Fruit fly (Drosophila melanogaster) whole organism, prepupa: ENCODE results near the gene CG1622.

Source experiments
- CG10631 ChIP-seq: fragments of 200-800 bp; sonication (Bioruptor generic); optimal IDR thresholded peaks from 2 replicates; lab custom pipeline; 2016; ENCODE audit warnings: missing biosample characterization, missing genetic modification characterization
- CG10669 ChIP-seq: fragments of 200-800 bp; sonication (Bioruptor generic); optimal IDR thresholded peaks from 3 replicates; lab custom pipeline; 2018; ENCODE audit warnings: missing biosample characterization, mild to moderate bottlenecking, missing genetic modification characterization, moderate library complexity
- CG11762 ChIP-seq: fragments of 200-800 bp; sonication (Bioruptor generic); optimal IDR thresholded peaks from 3 replicates; lab custom pipeline; 2016; ENCODE audit warnings: missing biosample characterization, missing genetic modification characterization; ENCODE audit not compliant: insufficient read depth
- CG11902 ChIP-seq: fragments of 200-800 bp; sonication (Bioruptor generic); optimal IDR thresholded peaks from 3 replicates; lab custom pipeline; 2016; ENCODE audit warnings: missing biosample characterization, missing genetic modification characterization
- CG16779 ChIP-seq: fragments of 200-800 bp; sonication (Bioruptor generic); optimal IDR thresholded peaks from 3 replicates; lab custom pipeline; 2017; ENCODE audit warnings: missing biosample characterization, mild to moderate bottlenecking, missing genetic modification characterization
- CG32006 ChIP-seq: fragments of 200-800 bp; sonication (Bioruptor generic); optimal IDR thresholded peaks from 3 replicates; lab custom pipeline; 2017; ENCODE audit warnings: missing biosample characterization, mild to moderate bottlenecking, missing genetic modification characterization
- CG3919 ChIP-seq: fragments of 200-800 bp; sonication (Bioruptor generic); optimal IDR thresholded peaks from 3 replicates; lab custom pipeline; 2016; ENCODE audit warnings: missing biosample characterization, missing genetic modification characterization
- CG4318 ChIP-seq: fragments of 200-800 bp; sonication (Bioruptor generic); optimal IDR thresholded peaks from 3 replicates; lab custom pipeline; 2017; ENCODE audit warnings: missing biosample characterization, mild to moderate bottlenecking, missing genetic modification characterization
- CG6276 ChIP-seq: fragments of 200-800 bp; sonication (Bioruptor generic); optimal IDR thresholded peaks from 2 replicates; lab custom pipeline; 2017; ENCODE audit warnings: missing biosample characterization, mild to moderate bottlenecking, missing genetic modification characterization
- CG6792 ChIP-seq: fragments of 200-800 bp; sonication (Bioruptor generic); optimal IDR thresholded peaks from 3 replicates; lab custom pipeline; 2016; ENCODE audit warnings: missing biosample characterization, missing genetic modification characterization
- CG6808 ChIP-seq: fragments of 200-800 bp; sonication (Bioruptor generic); optimal IDR thresholded peaks from 3 replicates; lab custom pipeline; 2017; ENCODE audit warnings: missing biosample characterization, missing genetic modification characterization, mild to moderate bottlenecking, moderate library complexity, missing genetic modification reagents
- CG6854 ChIP-seq: fragments of 200-800 bp; sonication (Bioruptor generic); optimal IDR thresholded peaks from 2 replicates; lab custom pipeline; 2017; ENCODE audit warnings: missing biosample characterization, mild to moderate bottlenecking, missing genetic modification characterization
- CG8119 ChIP-seq: fragments of 200-800 bp; sonication (Bioruptor generic); IDR thresholded peaks from 3 replicates; pipeline ENCODE4 v1.3.6; 2022; ENCODE audit warnings: missing biosample characterization, missing genetic modification characterization
- CG8632 ChIP-seq: fragments of 200-800 bp; sonication (Bioruptor generic); optimal IDR thresholded peaks from 3 replicates; lab custom pipeline; 2016; ENCODE audit warnings: missing biosample characterization, missing genetic modification characterization
- CG9139 ChIP-seq: fragments of 200-800 bp; sonication (Bioruptor generic); optimal IDR thresholded peaks from 3 replicates; lab custom pipeline; 2017; ENCODE audit warnings: missing biosample characterization, mild to moderate bottlenecking, missing genetic modification characterization
- Eip75B ChIP-seq: fragments of 200-800 bp; sonication (Bioruptor generic); optimal IDR thresholded peaks from 3 replicates; lab custom pipeline; 2016; ENCODE audit warnings: missing biosample characterization, missing genetic modification characterization
- Eip93F ChIP-seq: fragments of 200-800 bp; sonication (Bioruptor generic); optimal IDR thresholded peaks from 2 replicates; lab custom pipeline; 2016; ENCODE audit warnings: missing biosample characterization, mild to moderate bottlenecking, missing genetic modification characterization
- Ets21C ChIP-seq: fragments of 200-800 bp; sonication (Bioruptor generic); optimal IDR thresholded peaks from 3 replicates; lab custom pipeline; 2016; ENCODE audit warnings: missing biosample characterization, missing genetic modification characterization
- Ets96B ChIP-seq: fragments of 200-800 bp; optimal IDR thresholded peaks from 2 replicates; lab custom pipeline; 2019; ENCODE audit warnings: missing biosample characterization, mild to moderate bottlenecking, missing genetic modification characterization, moderate library complexity
- Gug ChIP-seq: fragments of 200-800 bp; sonication (Bioruptor generic); IDR thresholded peaks from 2 replicates; pipeline ENCODE4 v1.3.6; 2022; ENCODE audit warnings: missing biosample characterization, missing genetic modification characterization
- Hr38 ChIP-seq: sonication (Bioruptor generic); optimal IDR thresholded peaks from 2 replicates; lab custom pipeline; 2016; ENCODE audit warnings: missing biosample characterization, missing genetic modification characterization
- Hr39 ChIP-seq: fragments of 200-800 bp; sonication (Bioruptor generic); optimal IDR thresholded peaks from 2 replicates; lab custom pipeline; 2016; ENCODE audit warnings: missing biosample characterization, missing genetic modification characterization
- Hr4 ChIP-seq: fragments of 200-800 bp; sonication (Bioruptor generic); optimal IDR thresholded peaks from 3 replicates; lab custom pipeline; 2016; ENCODE audit warnings: missing biosample characterization, missing genetic modification characterization
- Lpt ChIP-seq: fragments of 200-800 bp; sonication (Bioruptor generic); optimal IDR thresholded peaks from 3 replicates; lab custom pipeline; 2016; ENCODE audit warnings: missing biosample characterization, missing genetic modification characterization
- Met ChIP-seq: fragments of 200-800 bp; sonication (Bioruptor generic); optimal IDR thresholded peaks from 3 replicates; lab custom pipeline; 2016; ENCODE audit warnings: missing biosample characterization, missing genetic modification characterization
- OdsH ChIP-seq: fragments of 200-800 bp; sonication (Bioruptor generic); optimal IDR thresholded peaks from 3 replicates; lab custom pipeline; 2016; ENCODE audit warnings: missing biosample characterization, missing genetic modification characterization
- Smox ChIP-seq: fragments of 200-800 bp; sonication (Bioruptor generic); optimal IDR thresholded peaks from 3 replicates; lab custom pipeline; 2016; ENCODE audit warnings: missing biosample characterization, missing genetic modification characterization
- Sox102F ChIP-seq: fragments of 200-800 bp; sonication (Bioruptor generic); optimal IDR thresholded peaks from 2 replicates; lab custom pipeline; 2016; ENCODE audit warnings: missing biosample characterization, mild to moderate bottlenecking, missing genetic modification characterization
- Sox14 ChIP-seq: fragments of 200-800 bp; sonication (Bioruptor generic); optimal IDR thresholded peaks from 3 replicates; lab custom pipeline; 2016; ENCODE audit warnings: missing biosample characterization, missing genetic modification characterization
- Sox15 ChIP-seq: fragments of 200-800 bp; sonication (Bioruptor generic); optimal IDR thresholded peaks from 3 replicates; lab custom pipeline; 2016; ENCODE audit warnings: missing biosample characterization, missing genetic modification characterization
- achi ChIP-seq: fragments of 200-800 bp; sonication (Bioruptor generic); optimal IDR thresholded peaks from 3 replicates; lab custom pipeline; 2016; ENCODE audit warnings: missing biosample characterization, missing genetic modification characterization
- acj6 ChIP-seq: fragments of 200-800 bp; sonication (Bioruptor generic); optimal IDR thresholded peaks from 3 replicates; lab custom pipeline; 2016; ENCODE audit warnings: missing biosample characterization, missing genetic modification characterization
- cyc ChIP-seq: fragments of 200-800 bp; sonication (Bioruptor generic); optimal IDR thresholded peaks from 3 replicates; lab custom pipeline; 2016; ENCODE audit warnings: missing biosample characterization, missing genetic modification characterization
- eg ChIP-seq: fragments of 200-800 bp; sonication (Bioruptor generic); IDR thresholded peaks from 3 replicates; pipeline ENCODE4 v1.3.6; 2022; ENCODE audit warnings: missing biosample characterization, missing genetic modification characterization
- esn ChIP-seq: fragments of 200-800 bp; sonication (Bioruptor generic); optimal IDR thresholded peaks from 2 replicates; lab custom pipeline; 2016; ENCODE audit warnings: missing biosample characterization, mild to moderate bottlenecking, missing genetic modification characterization, moderate library complexity
- fd59A ChIP-seq: fragments of 200-800 bp; sonication (Bioruptor generic); optimal IDR thresholded peaks from 2 replicates; lab custom pipeline; 2017; ENCODE audit warnings: missing biosample characterization, mild to moderate bottlenecking, missing genetic modification characterization, missing genetic modification reagents
- fd85E ChIP-seq: fragments of 200-800 bp; sonication (Bioruptor generic); optimal IDR thresholded peaks from 3 replicates; lab custom pipeline; 2016; ENCODE audit warnings: missing biosample characterization, missing genetic modification characterization
- fkh ChIP-seq: fragments of 200-800 bp; sonication (Bioruptor generic); optimal IDR thresholded peaks from 3 replicates; lab custom pipeline; 2017; ENCODE audit warnings: missing biosample characterization, mild to moderate bottlenecking, missing genetic modification characterization, moderate library complexity
- lz ChIP-seq: fragments of 200-800 bp; sonication (Bioruptor generic); optimal IDR thresholded peaks from 3 replicates; lab custom pipeline; 2016; ENCODE audit warnings: missing biosample characterization, missing genetic modification characterization
- net ChIP-seq: fragments of 200-800 bp; sonication (Bioruptor generic); optimal IDR thresholded peaks from 3 replicates; lab custom pipeline; 2016; ENCODE audit warnings: missing biosample characterization, missing genetic modification characterization
- pdm3 ChIP-seq: fragments of 200-800 bp; sonication (Bioruptor generic); optimal IDR thresholded peaks from 3 replicates; lab custom pipeline; 2016; ENCODE audit warnings: missing biosample characterization, missing genetic modification characterization
- salr ChIP-seq, 2 experiments: fragments of 200-800 bp; sonication (Bioruptor generic); optimal IDR thresholded peaks; 3 replicates each; lab custom pipeline; 2016 to 2018; ENCODE audit warnings: missing biosample characterization in 2 of 2, missing genetic modification characterization in 2 of 2, mild to moderate bottlenecking in 1 of 2
- ss ChIP-seq, 2 experiments: fragments of 200-800 bp; sonication (Bioruptor generic); optimal IDR thresholded peaks; 2 replicates in 1 of 2; 3 replicates in 1 of 2; lab custom pipeline; 2017 to 2018; ENCODE audit warnings: mild to moderate bottlenecking in 2 of 2, missing biosample characterization in 2 of 2, missing genetic modification characterization in 2 of 2, moderate library complexity in 1 of 2
- svp ChIP-seq: fragments of 200-800 bp; sonication (Bioruptor generic); peaks from one replicate; lab custom pipeline; 2016; ENCODE audit warnings: missing biosample characterization, missing genetic modification characterization
- topi ChIP-seq: fragments of 200-800 bp; sonication (Bioruptor generic); optimal IDR thresholded peaks from 3 replicates; lab custom pipeline; 2016; ENCODE audit warnings: missing biosample characterization, missing genetic modification characterization
- vri ChIP-seq: fragments of 200-800 bp; sonication (Bioruptor generic); optimal IDR thresholded peaks from 3 replicates; lab custom pipeline; 2016; ENCODE audit warnings: missing biosample characterization, mild to moderate bottlenecking, missing genetic modification characterization

Gene CG1622

dm6 chrX:13331814-13332701 lies 35.2 kb downstream of the CG1622 start (continued):
- TF ChIP-seq vri (peak; percentile 90), CG8119 (peak; percentile 83; the same call in 2 of the 3 replicates), CG10669 (GFP tag; lab: Kevin White, UChicago) (peak; percentile 84), Hr39 (GFP tag; lab: Kevin White, UChicago) (peak; percentile 83), CG11902 (peak; percentile 69), Sox14 (peak; percentile 86), acj6 (GFP tag; lab: Kevin White, UChicago) (peak; percentile 84), esn (peak; percentile 89), CG16779 (tag; lab: Kevin White, UChicago) (peak; percentile 69), salr (GFP tag; optimal IDR thresholded peaks at IDR 0.05; lab: Kevin White, UChicago) (peak; percentile 65 to 69), CG9139 (GFP tag; lab: Kevin White, UChicago) (peak; percentile 2), CG6276 (peak; percentile 86), Ets96B (tag; lab: Kevin White, UChicago) (peak; percentile 72), Met (GFP tag; lab: Kevin White, UChicago) (peak; percentile 88), Hr4 (peak; percentile 86), CG8632 (GFP tag; lab: Kevin White, UChicago) (peak; percentile 80), Sox102F (GFP tag; lab: Kevin White, UChicago) (peak; percentile 86), Sox15 (GFP tag; lab: Kevin White, UChicago) (peak; percentile 75), cyc (GFP tag; lab: Kevin White, UChicago) (peak; percentile 83), eg (peak; percentile 94), CG6792 (peak; percentile 82), fkh (GFP tag; lab: Kevin White, UChicago) (no peak), CG10631 (peak; percentile 76)

- TF ChIP-seq Sox15 (GFP tag; lab: Kevin White, UChicago), result no peak
- TF ChIP-seq Smox (GFP tag; lab: Kevin White, UChicago), result peak; percentile 17
- peak; percentile 82 for TF ChIP-seq CG32006
- peak; percentile 42 for TF ChIP-seq lz (GFP tag; lab: Kevin White, UChicago)
- peak; percentile 41 for TF ChIP-seq CG4318 (GFP tag; lab: Kevin White, UChicago)
- TF ChIP-seq fd85E (GFP tag; lab: Kevin White, UChicago), result no peak
- peak; percentile 31 for TF ChIP-seq CG6808 (GFP tag; lab: Kevin White, UChicago)
- no peak for TF ChIP-seq CG6854
- TF ChIP-seq Sox102F (GFP tag; lab: Kevin White, UChicago), result peak; percentile 22
- TF ChIP-seq CG6792, result peak; percentile 28
- peak; percentile 15 for TF ChIP-seq Ets96B (tag; lab: Kevin White, UChicago)
- no peak for TF ChIP-seq eg
- peak; percentile 67 for TF ChIP-seq Sox14
- TF ChIP-seq ss (GFP tag; optimal IDR thresholded peaks at IDR 0.05; lab: Kevin White, UChicago), result peak; percentile 23 to 35
- peak in 1 of 2 experiments; percentile 62 for TF ChIP-seq salr (GFP tag; optimal IDR thresholded peaks at IDR 0.05; lab: Kevin White, UChicago)
- peak; percentile 36 for TF ChIP-seq CG6276
- no peak for TF ChIP-seq Hr38 (GFP tag; lab: Kevin White, UChicago)
- peak; percentile 35 for TF ChIP-seq net
- no peak for TF ChIP-seq Lpt (GFP tag; lab: Kevin White, UChicago)
- peak; percentile 85 for TF ChIP-seq svp (GFP tag; lab: Kevin White, UChicago)
- TF ChIP-seq esn, result peak; percentile 49
- no peak for TF ChIP-seq CG11902
- peak; percentile 13 for TF ChIP-seq Ets21C (GFP tag; lab: Kevin White, UChicago)
- TF ChIP-seq pdm3 (GFP tag; lab: Kevin White, UChicago), result peak; percentile 42
- TF ChIP-seq topi (GFP tag; lab: Kevin White, UChicago), result peak; percentile 46
- peak; percentile 48 for TF ChIP-seq Met (GFP tag; lab: Kevin White, UChicago)
- peak; percentile 51 for TF ChIP-seq achi (GFP tag; lab: Kevin White, UChicago)
- peak; percentile 44 for TF ChIP-seq cyc (GFP tag; lab: Kevin White, UChicago)
- no peak for TF ChIP-seq Eip93F (GFP tag; lab: Kevin White, UChicago)
- no peak for TF ChIP-seq vri
- peak; percentile 23 for TF ChIP-seq fd59A
- peak; percentile 44 for TF ChIP-seq CG3919 (GFP tag; lab: Kevin White, UChicago)
- TF ChIP-seq Eip75B (GFP tag; lab: Kevin White, UChicago), result peak; percentile 52
- TF ChIP-seq OdsH (GFP tag; lab: Kevin White, UChicago), result peak; percentile 37
- TF ChIP-seq CG11762 (GFP tag; lab: Kevin White, UChicago), result no peak
- 0 out of 2 replicates have a peak, but pooled peaks have one; percentile 17 for TF ChIP-seq Gug (GFP tag; lab: Robert Waterston, UW)
These were observed 35.9 kb downstream of the CG1622 start for dm6 chrX:13332702-13333243.
